Worm (Caenorhabditis elegans) whole organism, L1 larva: Measurements from ENCODE around the gene mel-46.

Experiments used
- C16A3.4 ChIP-seq: fragments of 150-350 bp; optimal IDR thresholded peaks from 2 replicates; lab custom pipeline; 2014; ENCODE audit warnings: missing biosample characterization, missing genetic modification characterization
- F16B12.6 ChIP-seq: fragments of 150-350 bp; optimal IDR thresholded peaks from 2 replicates; lab custom pipeline; 2014; ENCODE audit warnings: missing biosample characterization, missing genetic modification characterization
- aly-2 ChIP-seq: fragments of 150-350 bp; optimal IDR thresholded peaks from 2 replicates; lab custom pipeline; 2014; ENCODE audit warnings: missing biosample characterization, missing genetic modification characterization
- ceh-63 ChIP-seq: fragments of 200-800 bp; sonication (Bioruptor generic); optimal IDR thresholded peaks from 2 replicates; lab custom pipeline; 2018; ENCODE audit warnings: mild to moderate bottlenecking, missing genetic modification characterization, missing compliant biosample characterization
- ceh-8 ChIP-seq: fragments of 200-800 bp; sonication (Bioruptor generic); optimal IDR thresholded peaks from 2 replicates; lab custom pipeline; 2018; ENCODE audit warnings: mild to moderate bottlenecking, missing genetic modification characterization, moderate library complexity, missing compliant biosample characterization
- ceh-82 ChIP-seq, 3 experiments: fragments of 150-350 bp in 1 of 3; sonication (generic microtip) in 2 of 3; optimal IDR thresholded peaks; 2 replicates each; lab custom pipeline; 2014 to 2017; ENCODE audit warnings: missing biosample characterization in 3 of 3, missing genetic modification characterization in 3 of 3
- ceh-90 ChIP-seq: sonication (generic microtip); optimal IDR thresholded peaks from 2 replicates; lab custom pipeline; 2016; ENCODE audit warnings: missing genetic modification characterization, missing compliant biosample characterization
- ces-1 ChIP-seq: fragments of 150-350 bp; optimal IDR thresholded peaks from 2 replicates; lab custom pipeline; 2014; ENCODE audit warnings: missing biosample characterization, missing genetic modification reagents, missing genetic modification characterization
- dpl-1 ChIP-seq, 3 experiments: fragments of 150-350 bp in 2 of 3; sonication (generic microtip) in 1 of 3; optimal IDR thresholded peaks; 2 replicates each; lab custom pipeline; 2014 to 2017; ENCODE audit warnings: missing biosample characterization in 3 of 3, missing genetic modification characterization in 3 of 3, missing genetic modification reagents in 3 of 3
- dsc-1 ChIP-seq: sonication (generic microtip); optimal IDR thresholded peaks from 2 replicates; lab custom pipeline; 2016; ENCODE audit warnings: mild to moderate bottlenecking, missing genetic modification characterization, missing compliant biosample characterization
- efl-1 ChIP-seq, 4 experiments: fragments of 150-350 bp; optimal IDR thresholded peaks in 3 of 4; peaks in 1 of 4; 1 replicate in 1 of 4; 2 replicates in 3 of 4; lab custom pipeline; 2014; ENCODE audit warnings: missing biosample characterization in 2 of 4, missing genetic modification characterization in 2 of 4, missing genetic modification reagents in 2 of 4
- elt-2 ChIP-seq: sonication (generic microtip); optimal IDR thresholded peaks from 2 replicates; lab custom pipeline; 2016; ENCODE audit warnings: missing genetic modification characterization, mild to moderate bottlenecking, inconsistent platforms, missing compliant biosample characterization, missing genetic modification reagents
- elt-3 ChIP-seq, 6 experiments: fragments of 150-350 bp in 1 of 6; sonication (generic microtip); optimal IDR thresholded peaks; 2 replicates each; lab custom pipeline; 2017 to 2018; ENCODE audit warnings: missing biosample characterization in 6 of 6, missing genetic modification characterization in 6 of 6, inconsistent platforms in 1 of 6
- fkh-4 ChIP-seq: sonication (generic microtip); optimal IDR thresholded peaks from 2 replicates; lab custom pipeline; 2016; ENCODE audit warnings: missing compliant biosample characterization, missing genetic modification characterization, borderline replicate concordance
- fkh-8 ChIP-seq: sonication (generic microtip); optimal IDR thresholded peaks from 2 replicates; lab custom pipeline; 2016; ENCODE audit warnings: mild to moderate bottlenecking, missing genetic modification characterization, missing compliant biosample characterization
- fos-1 ChIP-seq: fragments of 150-350 bp; optimal IDR thresholded peaks from 2 replicates; lab custom pipeline; 2014; ENCODE audit warnings: missing biosample characterization, missing genetic modification characterization
- hlh-4 ChIP-seq: sonication (generic microtip); optimal IDR thresholded peaks from 2 replicates; lab custom pipeline; 2016; ENCODE audit warnings: mild to moderate bottlenecking, missing genetic modification characterization, missing compliant biosample characterization
- irx-1 ChIP-seq: sonication (generic microtip); optimal IDR thresholded peaks from 2 replicates; lab custom pipeline; 2016; ENCODE audit warnings: missing genetic modification characterization, missing compliant biosample characterization
- isw-1 ChIP-seq: fragments of 200-800 bp; sonication (Bioruptor generic); IDR thresholded peaks from 2 replicates; pipeline ENCODE4 v1.3.6; 2022; ENCODE audit warnings: missing genetic modification characterization, missing compliant biosample characterization
- lin-13 ChIP-seq: fragments of 150-350 bp; optimal IDR thresholded peaks from 2 replicates; lab custom pipeline; 2014; ENCODE audit warnings: missing biosample characterization, missing genetic modification reagents, missing genetic modification characterization
- lin-14 ChIP-seq: fragments of 200-800 bp; sonication (Bioruptor generic); optimal IDR thresholded peaks from 2 replicates; lab custom pipeline; 2018; ENCODE audit warnings: mild to moderate bottlenecking, missing genetic modification characterization, moderate library complexity, missing compliant biosample characterization
- lin-15B ChIP-seq: fragments of 150-350 bp; sonication (generic microtip); optimal IDR thresholded peaks from 3 replicates; lab custom pipeline; 2014; ENCODE audit warnings: missing biosample characterization, missing genetic modification characterization
- lin-35 ChIP-seq, 2 experiments: fragments of 150-350 bp; optimal IDR thresholded peaks; 2 replicates each; lab custom pipeline; 2014; ENCODE audit warnings: missing biosample characterization in 2 of 2, missing genetic modification characterization in 2 of 2, missing genetic modification reagents in 2 of 2
- lir-3 ChIP-seq: sonication (generic microtip); optimal IDR thresholded peaks from 2 replicates; lab custom pipeline; 2016; ENCODE audit warnings: mild to moderate bottlenecking, missing genetic modification characterization, moderate library complexity, missing compliant biosample characterization; ENCODE audit not compliant: poor library complexity
- lsy-2 ChIP-seq, 2 experiments: fragments of 150-350 bp; optimal IDR thresholded peaks; 2 replicates each; lab custom pipeline; 2014; ENCODE audit warnings: missing biosample characterization in 2 of 2, missing genetic modification characterization in 2 of 2
- mef-2 ChIP-seq: fragments of 150-350 bp; optimal IDR thresholded peaks from 2 replicates; lab custom pipeline; 2014; ENCODE audit warnings: missing biosample characterization, missing genetic modification characterization
- nhr-19 ChIP-seq: fragments of 200-800 bp; sonication (Bioruptor generic); conservative IDR thresholded peaks from 2 replicates; pipeline ENCODE4 v1.3.6; 2022; ENCODE audit warnings: missing genetic modification characterization, missing compliant biosample characterization
- nhr-28 ChIP-seq: fragments of 150-350 bp; optimal IDR thresholded peaks from 2 replicates; lab custom pipeline; 2014; ENCODE audit warnings: missing biosample characterization, missing genetic modification characterization
- nhr-47 ChIP-seq: sonication (generic microtip); optimal IDR thresholded peaks from 2 replicates; lab custom pipeline; 2016; ENCODE audit warnings: mild to moderate bottlenecking, missing genetic modification characterization, moderate library complexity, missing compliant biosample characterization
- nhr-90 ChIP-seq: sonication (generic microtip); optimal IDR thresholded peaks from 2 replicates; lab custom pipeline; 2016; ENCODE audit warnings: mild to moderate bottlenecking, missing genetic modification characterization, missing compliant biosample characterization; ENCODE audit not compliant: poor library complexity
- pag-3 ChIP-seq: sonication (generic microtip); optimal IDR thresholded peaks from 2 replicates; lab custom pipeline; 2017; ENCODE audit warnings: missing genetic modification characterization, mild to moderate bottlenecking, missing compliant biosample characterization, antibody characterized with exemption, borderline replicate concordance; ENCODE audit not compliant: insufficient read depth
- pax-3 ChIP-seq: fragments of 200-800 bp; sonication (Bioruptor generic); optimal IDR thresholded peaks from 2 replicates; lab custom pipeline; 2018; ENCODE audit warnings: mild to moderate bottlenecking, missing genetic modification characterization, moderate library complexity, missing compliant biosample characterization
- rnt-1 ChIP-seq: sonication (generic microtip); optimal IDR thresholded peaks from 2 replicates; lab custom pipeline; 2016; ENCODE audit warnings: mild to moderate bottlenecking, missing genetic modification characterization, moderate library complexity, missing compliant biosample characterization
- skn-1 ChIP-seq: fragments of 150-350 bp; optimal IDR thresholded peaks from 2 replicates; lab custom pipeline; 2014; ENCODE audit warnings: missing biosample characterization, missing genetic modification characterization
- snpc-4 ChIP-seq: fragments of 150-350 bp; optimal IDR thresholded peaks from 2 replicates; lab custom pipeline; 2014; ENCODE audit warnings: missing biosample characterization, missing genetic modification characterization
- snu-23 ChIP-seq: sonication (generic microtip); optimal IDR thresholded peaks from 2 replicates; lab custom pipeline; 2016; ENCODE audit warnings: missing genetic modification characterization, missing compliant biosample characterization
- sox-4 ChIP-seq: sonication (generic microtip); optimal IDR thresholded peaks from 2 replicates; lab custom pipeline; 2016; ENCODE audit warnings: missing genetic modification characterization, missing compliant biosample characterization
- sup-37 ChIP-seq: fragments of 200-800 bp; sonication (Bioruptor generic); optimal IDR thresholded peaks from 2 replicates; lab custom pipeline; 2018; ENCODE audit warnings: mild to moderate bottlenecking, missing genetic modification characterization, missing compliant biosample characterization
- swsn-7 ChIP-seq: sonication (generic microtip); optimal IDR thresholded peaks from 2 replicates; lab custom pipeline; 2016; ENCODE audit warnings: missing genetic modification characterization, missing compliant biosample characterization
- tbx-2 ChIP-seq: sonication (generic microtip); optimal IDR thresholded peaks from 2 replicates; lab custom pipeline; 2016; ENCODE audit warnings: missing genetic modification characterization, missing compliant biosample characterization
- tlp-1 ChIP-seq: fragments of 150-350 bp; optimal IDR thresholded peaks from 2 replicates; lab custom pipeline; 2014; ENCODE audit warnings: missing biosample characterization, missing genetic modification characterization
- unc-86 ChIP-seq: sonication (generic microtip); optimal IDR thresholded peaks from 2 replicates; lab custom pipeline; 2016; ENCODE audit warnings: missing genetic modification characterization, missing compliant biosample characterization
- unc-98 ChIP-seq: fragments of 200-800 bp; sonication (Bioruptor generic); IDR thresholded peaks from 2 replicates; pipeline ENCODE4 v1.3.6; 2022; ENCODE audit warnings: missing genetic modification characterization, missing compliant biosample characterization
- xbp-1 ChIP-seq: sonication (generic microtip); optimal IDR thresholded peaks from 2 replicates; lab custom pipeline; 2016; ENCODE audit warnings: missing genetic modification characterization, missing compliant biosample characterization
- ztf-11 ChIP-seq, 2 experiments: sonication (generic microtip); optimal IDR thresholded peaks; 2 replicates each; lab custom pipeline; 2016 to 2017; ENCODE audit warnings: missing genetic modification characterization in 2 of 2, missing biosample characterization in 1 of 2, missing compliant biosample characterization in 1 of 2
- ztf-4 ChIP-seq: fragments of 150-350 bp; optimal IDR thresholded peaks from 2 replicates; lab custom pipeline; 2014; ENCODE audit warnings: missing biosample characterization, missing genetic modification characterization

Gene mel-46

DNA sequence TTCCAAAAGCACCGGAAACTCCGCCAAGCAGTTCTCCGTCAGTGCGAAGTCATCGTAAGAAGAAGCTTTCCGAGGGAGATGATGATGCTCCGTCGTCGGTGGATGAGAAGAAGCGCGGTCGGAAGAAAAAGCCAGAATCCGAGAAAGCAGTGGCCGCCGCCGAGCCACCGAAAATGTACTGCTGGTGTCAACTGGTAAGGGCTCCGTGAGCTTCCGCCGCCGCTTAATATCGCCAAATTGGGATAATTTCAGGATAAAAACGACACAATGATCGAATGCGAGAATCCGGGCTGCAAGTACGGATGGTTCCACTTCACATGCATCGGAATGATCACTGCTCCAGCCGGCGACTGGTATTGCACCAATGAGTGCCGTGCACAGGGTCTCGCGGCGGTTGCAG, 1.6 kb upstream of the mel-46 start:
- TF ChIP-seq C16A3.4 = no peak
- TF ChIP-seq efl-1 (optimal IDR thresholded peaks at IDR 0.05; lab: Kevin White, UChicago) = no peak
- TF ChIP-seq efl-1 (GFP tag; optimal IDR thresholded peaks at IDR 0.05 in 1 of 2; lab: Kevin White, UChicago) = peak in 1 of 2 experiments; percentile 0

DNA sequence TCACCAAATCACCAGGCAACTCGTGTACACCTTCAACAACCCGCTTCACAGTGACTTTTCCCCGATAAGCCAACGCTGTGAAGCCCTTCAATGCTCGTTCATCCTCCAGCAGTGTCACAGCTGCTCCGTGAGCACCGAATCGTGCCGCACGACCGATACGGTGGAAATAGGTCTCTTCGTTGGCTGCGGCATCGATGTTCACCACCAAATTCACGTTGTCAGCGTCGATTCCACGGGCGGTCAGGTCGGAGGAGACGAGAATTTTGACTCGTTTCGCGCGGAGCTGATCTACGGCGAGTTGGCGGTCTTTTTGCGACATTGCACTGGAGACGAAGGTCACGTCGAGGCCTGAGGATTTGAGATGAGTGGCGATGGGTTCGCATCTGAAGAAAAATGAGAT, 2.6 kb downstream of the mel-46 start:
- TF ChIP-seq ztf-4 (tag; lab: Kevin White, UChicago) (no peak), ceh-90 (tag; lab: Kevin White, UChicago) (no peak), ces-1 (GFP tag; lab: Kevin White, UChicago) (no peak), pag-3 (tag; lab: Kevin White, UChicago) (no peak), irx-1 (tag; lab: Kevin White, UChicago) (no peak), fos-1 (no peak), pax-3 (tag; lab: Kevin White, UChicago) (no peak), aly-2 (no peak), snpc-4 (tag; lab: Kevin White, UChicago) (no peak), tlp-1 (tag; lab: Kevin White, UChicago) (no peak), ceh-82 (tag; optimal IDR thresholded peaks at IDR 0.05; lab: Kevin White, UChicago) (no peak), nhr-90 (tag; lab: Kevin White, UChicago) (no peak), elt-3 (tag; optimal IDR thresholded peaks at IDR 0.05; lab: Kevin White, UChicago) (no peak), ceh-8 (no peak), hlh-4 (tag; lab: Kevin White, UChicago) (no peak), lin-15B (no peak), skn-1 (no peak), ceh-63 (GFP tag; lab: Kevin White, UChicago) (no peak), nhr-47 (tag; lab: Kevin White, UChicago) (no peak), sup-37 (GFP tag; lab: Kevin White, UChicago) (no peak)
- TF ChIP-seq, all 84 proteins: peak for 0

DNA sequence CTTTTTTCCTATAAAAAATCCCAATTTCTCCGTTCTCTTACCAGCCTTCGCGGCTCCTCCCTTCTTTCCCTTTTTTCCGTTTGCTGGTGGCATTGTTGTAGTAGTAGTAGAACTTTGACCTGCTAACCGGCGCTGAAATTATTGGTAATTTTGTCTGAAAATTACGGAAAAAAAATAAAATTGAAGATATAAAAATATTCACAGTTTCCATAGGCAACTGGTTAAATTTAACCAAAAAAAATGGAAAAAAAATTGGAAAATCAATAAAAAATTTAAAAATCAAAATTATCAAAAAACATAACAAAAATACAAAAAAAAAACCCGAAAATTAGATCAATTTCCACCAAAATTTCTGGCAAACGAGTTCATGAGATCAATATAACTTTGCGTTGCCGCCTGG, 8.5 kb downstream of the mel-46 start, which contains the start of gene map-2:
Gene map-2 (minus strand): TSS at position 101 of the 400 bp plus-strand sequence.
- no peak for TF ChIP-seq elt-2 (tag; lab: Kevin White, UChicago)
- TF ChIP-seq mef-2 (tag; lab: Kevin White, UChicago) = no peak
- TF ChIP-seq lin-13 (GFP tag; lab: Kevin White, UChicago) = no peak
- no peak for TF ChIP-seq snu-23 (GFP tag; lab: Kevin White, UChicago)
- no peak for TF ChIP-seq ceh-82 (tag; optimal IDR thresholded peaks at IDR 0.05; lab: Kevin White, UChicago)
- TF ChIP-seq lin-15B = no peak
- TF ChIP-seq ces-1 (GFP tag; lab: Kevin White, UChicago) = no peak
- TF ChIP-seq lin-35 (GFP tag; optimal IDR thresholded peaks at IDR 0.05; lab: Kevin White, UChicago) = no peak
- no peak for TF ChIP-seq lir-3 (tag; lab: Kevin White, UChicago)
- no peak for TF ChIP-seq ztf-11 (tag; optimal IDR thresholded peaks at IDR 0.05; lab: Kevin White, UChicago)
- TF ChIP-seq sox-4 (tag; lab: Kevin White, UChicago) = no peak
- no peak for TF ChIP-seq nhr-28

- TF ChIP-seq lin-14 (GFP tag; lab: Kevin White, UChicago) = peak; percentile 50
- TF ChIP-seq swsn-7 (tag; lab: Kevin White, UChicago) = peak; percentile 58
- peak; percentile 84 for TF ChIP-seq unc-98 (GFP tag; lab: Robert Waterston, UW)
- peak; percentile 94 for TF ChIP-seq isw-1 (GFP tag; lab: Robert Waterston, UW)
- peak; percentile 63 to 76 for TF ChIP-seq lsy-2 (tag; optimal IDR thresholded peaks at IDR 0.05; lab: Kevin White, UChicago)
- TF ChIP-seq efl-1 (optimal IDR thresholded peaks at IDR 0.05; lab: Kevin White, UChicago) = peak; percentile 53 to 60
- peak; percentile 14 to 96 for TF ChIP-seq efl-1 (GFP tag; optimal IDR thresholded peaks at IDR 0.05 in 1 of 2; lab: Kevin White, UChicago)
- peak; percentile 71 for TF ChIP-seq F16B12.6 (tag; lab: Kevin White, UChicago)
- peak; percentile 8 for TF ChIP-seq fkh-4 (tag; lab: Kevin White, UChicago)
- TF ChIP-seq dpl-1 (GFP tag; optimal IDR thresholded peaks at IDR 0.05; lab: Kevin White, UChicago) = peak in 2 of 3 experiments; percentile 23 to 29
- TF ChIP-seq tbx-2 (tag; lab: Kevin White, UChicago) = peak; percentile 42
- peak; percentile 35 for TF ChIP-seq fkh-8 (tag; lab: Kevin White, UChicago)
- TF ChIP-seq rnt-1 (tag; lab: Kevin White, UChicago) = peak; percentile 56
- peak; percentile 53 for TF ChIP-seq xbp-1 (tag; lab: Kevin White, UChicago)
- peak; percentile 39 for TF ChIP-seq dsc-1 (tag; lab: Kevin White, UChicago)
- TF ChIP-seq nhr-90 (tag; lab: Kevin White, UChicago) = peak; percentile 36
- TF ChIP-seq pax-3 (tag; lab: Kevin White, UChicago) = peak; percentile 41
- TF ChIP-seq unc-86 (tag; lab: Kevin White, UChicago) = peak; percentile 27
- TF ChIP-seq snu-23 (GFP tag; lab: Kevin White, UChicago) = peak; percentile 29
- peak; percentile 98 for TF ChIP-seq nhr-19 (GFP tag; lab: Robert Waterston, UW)
Measured at ce11 chrIV:16845376-16845775, 17.9 kb downstream of the mel-46 start.
